Worm (Caenorhabditis elegans) whole organism, L3 larva: Measurements from ENCODE around the gene orc-3.
"Not testable (repeated sequence)": the region's sequence is repeated elsewhere in the genome, so short reads cannot be mapped to it uniquely, and the experiment has no call there.

Experiments
- ceh-28 ChIP-seq: fragments of 150-350 bp; optimal IDR thresholded peaks from 2 replicates; lab custom pipeline; 2014; ENCODE audit warnings: missing biosample characterization, missing genetic modification reagents, missing genetic modification characterization
- egl-5 ChIP-seq: fragments of 150-350 bp; optimal IDR thresholded peaks from 2 replicates; lab custom pipeline; 2017; ENCODE audit warnings: missing biosample characterization, missing genetic modification reagents, missing genetic modification characterization, inconsistent platforms
- fkh-2 ChIP-seq: fragments of 150-350 bp; optimal IDR thresholded peaks from 2 replicates; lab custom pipeline; 2014; ENCODE audit warnings: missing biosample characterization, missing genetic modification reagents, missing genetic modification characterization
- pha-4 ChIP-seq: fragments of 150-350 bp; optimal IDR thresholded peaks from 2 replicates; lab custom pipeline; 2014; ENCODE audit warnings: missing biosample characterization, missing genetic modification reagents, missing genetic modification characterization
- tbx-2 ChIP-seq: sonication (generic microtip); optimal IDR thresholded peaks from 2 replicates; lab custom pipeline; 2016; ENCODE audit warnings: mild to moderate bottlenecking, missing genetic modification characterization, missing compliant biosample characterization
- unc-39 ChIP-seq: sonication (generic microtip); optimal IDR thresholded peaks from 4 replicates; lab custom pipeline; 2017; ENCODE audit warnings: missing biosample characterization, missing genetic modification characterization

Gene orc-3

ce11 chrIII:1256519-1256918 lies 48.6 kb downstream of the orc-3 start, which contains the start of gene fbxa-208:
Gene fbxa-208 (plus strand): TSS chrIII:1256819.
- TF ChIP-seq fkh-2, pha-4, tbx-2 (tag; lab: Kevin White, UChicago): not testable (repeated sequence)

ce11 chrIII:1258358-1258757 lies 50.4 kb downstream of the orc-3 start, which contains the start of gene fbxa-78:
Gene fbxa-78 (minus strand): TSS chrIII:1258458.
- TF ChIP-seq egl-5, ceh-28, unc-39 (tag; lab: Kevin White, UChicago): not testable (repeated sequence)
- TF ChIP-seq, all 47 proteins: peak for 0; not testable (repeated sequence) for 47
